Fruit fly (Drosophila melanogaster) S2 (cell line): ENCODE results near the gene ND-B14.5A.

Experiments
- CG8478 ChIP-seq: fragments of >200 bp; optimal IDR thresholded peaks from 2 replicates; lab custom pipeline; 2018
- CTCF ChIP-seq, 2 experiments: fragments of >200 bp; optimal IDR thresholded peaks; 2 replicates each; lab custom pipeline; 2018

The ND-B14.5A gene

DNA sequence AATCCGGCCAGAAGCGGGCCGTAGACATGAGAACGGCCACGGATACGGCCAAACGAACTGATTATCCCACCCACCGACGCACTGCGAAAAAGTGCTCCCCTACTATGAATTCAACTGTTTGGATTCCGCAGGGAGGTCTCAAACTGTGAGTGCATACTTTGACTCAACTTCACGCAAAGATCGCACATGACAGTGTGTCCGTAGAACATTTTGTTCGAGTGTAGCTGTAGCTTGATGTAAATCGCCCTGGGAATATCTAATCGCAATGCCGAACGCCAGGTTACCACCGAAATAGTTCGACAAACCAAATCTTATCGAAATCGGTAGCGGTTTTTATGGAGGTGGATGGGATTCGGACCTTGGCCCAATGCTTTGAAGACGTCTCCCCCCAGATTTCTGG, 11.3 kb upstream of the ND-B14.5A start:
- TF ChIP-seq CG8478 (no peak), CTCF (optimal IDR thresholded peaks at IDR 0.05; lab: Kevin White, UChicago) (no peak)

- TF ChIP-seq CG8478 (no peak), CTCF (optimal IDR thresholded peaks at IDR 0.05; lab: Kevin White, UChicago) (no peak)
Measured at dm6 chrX:2162130-2162907, 10.0 kb upstream of the ND-B14.5A start, which contains the start of the genes Cyp4d1 and CG3630. TSS of gene Cyp4d1 (minus strand) at chrX:2162180. TSS of gene CG3630 (plus strand) at chrX:2162196.

DNA sequence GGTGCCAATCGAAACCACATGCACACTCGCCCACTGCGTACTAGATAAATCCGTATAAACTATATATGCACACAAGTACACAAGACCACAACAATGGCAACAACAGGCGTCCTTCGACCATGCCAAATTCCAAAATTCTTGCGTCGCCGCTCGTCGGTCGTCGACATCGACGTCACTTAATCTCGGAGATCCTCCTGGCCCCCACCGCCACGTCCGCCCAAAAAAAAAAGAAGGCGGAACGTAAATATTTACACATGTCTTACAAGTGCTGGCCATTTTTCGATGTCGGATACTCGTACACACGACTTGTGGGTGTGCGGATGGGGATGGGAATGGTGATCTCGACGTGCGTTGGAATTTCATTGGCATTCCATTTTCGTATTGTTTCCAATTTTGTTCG, 9.0 kb upstream of the ND-B14.5A start:
- TF ChIP-seq CTCF (optimal IDR thresholded peaks at IDR 0.05; lab: Kevin White, UChicago) (no peak), CG8478 (no peak)

- TF ChIP-seq CTCF (optimal IDR thresholded peaks at IDR 0.05; lab: Kevin White, UChicago) = no peak
- TF ChIP-seq CG8478 = no peak
Measured at dm6 chrX:2165394-2165793, 6.9 kb upstream of the ND-B14.5A start.

dm6 chrX:2166129-2166528, 6.2 kb upstream of the ND-B14.5A start:
- no peak for TF ChIP-seq CG8478

dm6 chrX:2168485-2169199, 3.7 kb upstream of the ND-B14.5A start:
- TF ChIP-seq CTCF (optimal IDR thresholded peaks at IDR 0.05; lab: Kevin White, UChicago) (no peak), CG8478 (no peak)

DNA sequence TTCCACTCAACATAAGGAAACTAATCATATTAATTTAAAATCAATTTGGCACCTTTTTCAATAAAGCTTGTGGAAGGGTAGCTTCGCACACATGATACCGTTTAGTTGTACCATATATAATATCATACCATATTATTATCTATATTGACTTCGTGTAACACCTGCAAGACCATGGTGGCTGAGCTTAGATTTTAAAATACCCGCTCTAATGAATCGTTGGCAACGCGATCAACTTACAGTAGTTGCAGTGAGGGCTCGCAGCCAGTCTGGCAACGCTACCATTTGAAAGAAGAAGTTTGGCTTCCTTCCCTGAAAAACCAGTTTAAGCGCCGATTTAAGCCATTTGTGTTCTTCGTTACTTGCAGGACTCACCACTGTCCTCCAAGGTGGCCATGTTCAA, 1.9 kb upstream of the ND-B14.5A start:
- TF ChIP-seq CG8478 (no peak), CTCF (optimal IDR thresholded peaks at IDR 0.05; lab: Kevin White, UChicago) (no peak)

dm6 chrX:2175265-2175795, 3.0 kb downstream of the ND-B14.5A start, which contains the start of gene Cyp4d14:
TSS of gene Cyp4d14 (minus strand) at chrX:2175315.
- no peak for TF ChIP-seq CTCF (optimal IDR thresholded peaks at IDR 0.05; lab: Kevin White, UChicago)
- no peak for TF ChIP-seq CG8478

DNA sequence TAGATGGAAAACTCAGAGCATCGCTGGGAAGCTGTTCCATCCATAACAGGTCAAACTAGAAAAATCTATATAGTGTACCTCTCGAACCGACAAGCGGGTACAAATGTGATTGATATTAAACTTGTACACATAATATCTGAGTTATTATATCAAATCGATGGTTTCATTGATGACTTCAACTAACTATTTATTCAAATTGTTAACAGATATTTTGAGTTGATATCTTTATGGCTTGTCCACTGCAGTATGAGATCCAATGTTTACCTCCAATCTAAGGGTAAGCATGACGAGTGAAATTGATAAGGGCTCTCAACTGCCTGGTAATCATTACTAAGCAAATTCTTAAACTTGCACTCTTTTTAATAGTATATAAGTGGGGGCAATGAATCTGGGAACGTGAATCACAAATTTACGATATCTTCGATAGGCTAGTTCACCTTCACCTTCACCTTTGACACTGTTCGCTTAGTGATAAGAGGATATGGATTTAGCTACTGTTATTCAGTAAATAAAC, 3.7 kb downstream of the ND-B14.5A start, which contains the start of gene Cyp4d2:
TSS of gene Cyp4d2 (plus strand) at position 51 of the 514 bp plus-strand sequence.
- no peak for TF ChIP-seq CG8478
- TF ChIP-seq CTCF (optimal IDR thresholded peaks at IDR 0.05; lab: Kevin White, UChicago) = no peak

DNA sequence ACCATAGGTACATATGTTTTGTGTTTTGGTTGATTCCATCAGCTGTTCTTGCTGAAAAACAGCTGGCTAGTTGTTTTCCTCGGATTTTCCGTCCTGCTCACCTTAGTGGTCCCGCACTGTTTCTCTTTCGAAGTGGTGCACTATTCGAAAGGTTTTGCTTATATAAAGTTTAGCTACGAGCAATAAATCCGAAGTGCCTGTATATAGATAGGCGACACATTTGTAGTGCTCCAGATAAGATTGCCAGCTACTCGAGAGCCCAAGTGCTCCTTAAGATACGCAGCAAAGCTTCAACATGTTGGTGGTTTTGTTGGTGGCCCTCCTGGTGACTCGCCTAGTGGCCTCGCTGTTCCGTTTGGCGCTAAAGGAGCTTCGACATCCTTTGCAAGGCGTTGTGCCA, 6.5 kb downstream of the ND-B14.5A start, which contains the start of gene Cyp4ae1:
TSS of gene Cyp4ae1 (plus strand) at position 206 of the 400 bp plus-strand sequence.
- TF ChIP-seq CTCF (optimal IDR thresholded peaks at IDR 0.05; lab: Kevin White, UChicago) = no peak
- no peak for TF ChIP-seq CG8478

dm6 chrX:2180750-2181261, 8.5 kb downstream of the ND-B14.5A start, which contains the start of gene pn:
TSS of gene pn (plus strand) at chrX:2181211.
- no peak for TF ChIP-seq CG8478
- no peak for TF ChIP-seq CTCF (optimal IDR thresholded peaks at IDR 0.05; lab: Kevin White, UChicago)

- TF ChIP-seq CTCF (optimal IDR thresholded peaks at IDR 0.05; lab: Kevin White, UChicago) = no peak
- TF ChIP-seq CG8478 = no peak
Measured at dm6 chrX:2184563-2184962, 12.2 kb downstream of the ND-B14.5A start, which contains the start of the genes Nmd3 and CG17776. TSS of gene Nmd3 (minus strand) at chrX:2184668. TSS of gene CG17776 (plus strand) at chrX:2184725.

- TF ChIP-seq CG8478 (no peak), CTCF (optimal IDR thresholded peaks at IDR 0.05; lab: Kevin White, UChicago) (no peak)
Measured at dm6 chrX:2186555-2186954, 14.2 kb downstream of the ND-B14.5A start, which contains the start of gene CG17777. TSS of gene CG17777 (plus strand) at chrX:2186855.

DNA sequence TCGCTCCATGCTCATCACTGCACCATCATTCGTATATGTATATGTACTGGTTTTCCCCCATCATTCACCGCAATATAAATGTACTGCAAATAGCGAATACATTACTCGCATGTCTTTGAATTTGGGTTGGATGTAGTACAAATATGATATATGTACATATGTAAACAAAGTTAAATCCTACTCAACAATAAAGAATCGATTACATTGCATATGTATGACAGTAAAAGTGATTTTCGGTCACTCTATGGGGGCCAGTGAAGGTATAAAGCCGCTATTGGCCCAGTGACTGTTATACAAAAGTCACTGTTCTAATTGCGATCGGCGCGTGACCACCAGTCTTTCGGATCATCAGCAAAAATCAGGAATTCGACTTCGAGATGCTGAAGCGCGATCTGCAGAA, 15.2 kb downstream of the ND-B14.5A start, which contains the start of gene CG3457:
TSS of gene CG3457 (plus strand) at position 301 of the 400 bp plus-strand sequence.
- no peak for TF ChIP-seq CTCF (optimal IDR thresholded peaks at IDR 0.05; lab: Kevin White, UChicago)
- TF ChIP-seq CG8478 = no peak

DNA sequence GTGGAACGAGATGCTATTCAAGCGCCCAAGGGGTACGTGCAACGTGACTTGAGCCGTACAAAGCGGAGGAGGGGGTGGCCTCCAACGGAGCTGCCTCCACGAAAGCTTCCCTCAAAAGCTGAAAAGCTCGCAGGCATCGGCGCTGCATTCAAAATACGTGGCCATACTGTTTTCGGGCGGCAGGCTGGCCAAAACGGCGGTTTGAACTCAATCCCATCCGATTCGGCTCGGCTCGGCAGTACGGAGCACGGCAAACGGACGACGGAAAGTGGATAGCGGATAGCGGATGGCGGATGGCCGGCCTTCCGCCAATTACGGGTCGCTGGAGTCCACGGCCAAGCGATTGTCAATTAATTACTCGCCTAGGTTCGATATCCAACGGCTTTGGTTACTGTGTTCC, 16.6 kb downstream of the ND-B14.5A start, which contains the start of gene Mct1:
TSS of gene Mct1 (plus strand) at position 301 of the 400 bp plus-strand sequence.
- TF ChIP-seq CTCF (optimal IDR thresholded peaks at IDR 0.05; lab: Kevin White, UChicago) (no peak), CG8478 (no peak)
